Fruit fly (Drosophila melanogaster) whole organism: ENCODE measurements around the gene Eip78C.

ENCODE experiments used
- CG8478 ChIP-seq: fragments of >200 bp; optimal IDR thresholded peaks from 2 replicates; lab custom pipeline; 2018; ENCODE audit warnings: inconsistent platforms
- Dll ChIP-seq: fragments of >200 bp; optimal IDR thresholded peaks from 2 replicates; lab custom pipeline; 2017
- EcR ChIP-seq, 2 experiments: fragments of >200 bp; optimal IDR thresholded peaks; 2 replicates each; lab custom pipeline; 2017; ENCODE audit warnings: missing biosample characterization in 2 of 2, missing genetic modification characterization in 2 of 2, missing genetic modification reagents in 2 of 2
- pan ChIP-seq: fragments of >200 bp; optimal IDR thresholded peaks from 2 replicates; lab custom pipeline; 2017
- psq ChIP-seq: fragments of >200 bp; optimal IDR thresholded peaks from 2 replicates; lab custom pipeline; 2017
- usp ChIP-seq: fragments of >200 bp; optimal IDR thresholded peaks from 2 replicates; lab custom pipeline; 2017; ENCODE audit warnings: missing biosample characterization, missing genetic modification characterization, mixed read lengths

Gene Eip78C

DNA sequence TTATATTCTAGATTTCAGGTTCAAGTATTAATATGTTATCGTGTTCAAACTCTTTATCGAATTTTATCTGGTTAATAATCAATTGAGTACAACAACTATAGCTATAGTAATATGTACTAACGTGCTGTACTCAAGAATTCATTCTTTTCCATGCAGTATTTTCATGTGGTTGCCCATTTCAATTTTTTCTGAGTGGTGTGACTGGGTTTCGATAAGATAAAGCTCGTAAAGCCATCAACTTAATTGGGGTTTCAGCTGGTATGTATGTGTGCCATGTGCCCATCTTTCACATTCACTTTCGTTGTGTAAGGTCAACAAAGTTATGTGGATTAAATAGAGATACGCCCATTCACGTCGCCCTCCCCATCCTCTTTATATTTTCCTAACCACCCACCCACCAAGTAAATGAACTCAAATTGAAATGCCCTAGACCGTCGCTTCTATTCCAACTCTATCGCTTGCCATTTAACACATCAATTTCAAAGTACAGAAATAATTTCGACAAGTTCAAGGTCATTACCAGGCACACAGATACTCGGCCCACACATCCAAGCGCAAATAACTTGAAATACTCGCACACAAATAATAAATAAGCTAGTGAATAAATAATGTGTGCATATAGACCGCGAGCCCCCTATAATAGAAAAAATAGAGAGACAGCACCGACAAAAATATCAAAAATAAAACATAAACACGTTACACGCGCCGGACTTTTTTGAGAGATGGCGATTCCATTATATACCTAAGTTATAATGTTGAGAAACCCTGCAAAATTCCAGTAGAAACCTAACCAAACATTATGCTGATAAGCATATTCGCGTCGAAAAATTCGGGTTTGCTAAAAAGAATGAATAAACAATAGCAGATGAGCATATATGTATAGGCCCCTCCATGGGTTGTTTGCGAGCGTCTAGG lies 21.6 kb upstream of the Eip78C start:
- no peak for TF ChIP-seq usp (GFP tag; lab: Kevin White, UChicago)
- no peak for TF ChIP-seq pan (lab: Kevin White, UChicago)
- TF ChIP-seq CG8478 (lab: Kevin White, UChicago) = no peak
- TF ChIP-seq EcR (GFP tag; optimal IDR thresholded peaks at IDR 0.05; lab: Kevin White, UChicago) = no peak
- TF ChIP-seq psq = no peak
- no peak for TF ChIP-seq Dll (lab: Kevin White, UChicago)

DNA sequence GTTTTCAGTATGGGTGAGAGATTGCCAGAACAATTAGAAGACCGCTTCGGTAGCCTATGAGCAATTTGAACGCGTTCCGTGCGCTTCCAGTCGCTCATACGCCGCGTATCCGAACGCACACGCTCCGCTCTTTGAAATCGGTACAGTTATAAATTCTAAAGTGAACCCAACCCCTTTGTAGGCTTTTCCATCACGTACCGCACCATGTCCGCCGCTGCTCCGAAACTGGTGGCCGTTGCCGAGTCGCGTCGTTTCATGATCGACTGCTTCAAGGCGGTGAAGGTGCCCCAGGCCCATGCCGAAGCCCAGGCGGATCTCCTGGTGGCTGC lies 20.9 kb upstream of the Eip78C start:
- TF ChIP-seq Dll (lab: Kevin White, UChicago) (no peak), psq (no peak), pan (lab: Kevin White, UChicago) (no peak), usp (GFP tag; lab: Kevin White, UChicago) (no peak), CG8478 (lab: Kevin White, UChicago) (no peak), EcR (GFP tag; optimal IDR thresholded peaks at IDR 0.05; lab: Kevin White, UChicago) (no peak)

DNA sequence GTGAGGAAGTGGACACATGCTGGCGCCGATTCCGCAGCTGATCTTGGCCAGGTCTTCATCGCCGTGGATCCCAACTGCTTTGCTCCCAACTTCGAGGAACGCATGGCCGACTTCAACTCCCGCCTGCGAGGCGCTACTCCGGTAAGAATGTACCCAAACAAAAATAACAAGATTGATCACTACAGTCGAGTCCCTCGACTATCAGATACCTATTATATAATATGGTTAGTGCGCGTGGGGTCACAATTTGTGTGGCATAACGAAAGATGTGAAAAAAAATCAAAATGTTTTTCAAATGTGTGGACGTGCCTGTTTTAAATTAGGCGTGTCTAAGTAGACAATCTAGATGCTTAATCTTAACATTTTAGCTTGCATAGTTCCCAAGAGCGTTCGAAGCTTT lies 19.9 kb upstream of the Eip78C start:
- TF ChIP-seq CG8478 (lab: Kevin White, UChicago) (no peak), usp (GFP tag; lab: Kevin White, UChicago) (no peak)

DNA sequence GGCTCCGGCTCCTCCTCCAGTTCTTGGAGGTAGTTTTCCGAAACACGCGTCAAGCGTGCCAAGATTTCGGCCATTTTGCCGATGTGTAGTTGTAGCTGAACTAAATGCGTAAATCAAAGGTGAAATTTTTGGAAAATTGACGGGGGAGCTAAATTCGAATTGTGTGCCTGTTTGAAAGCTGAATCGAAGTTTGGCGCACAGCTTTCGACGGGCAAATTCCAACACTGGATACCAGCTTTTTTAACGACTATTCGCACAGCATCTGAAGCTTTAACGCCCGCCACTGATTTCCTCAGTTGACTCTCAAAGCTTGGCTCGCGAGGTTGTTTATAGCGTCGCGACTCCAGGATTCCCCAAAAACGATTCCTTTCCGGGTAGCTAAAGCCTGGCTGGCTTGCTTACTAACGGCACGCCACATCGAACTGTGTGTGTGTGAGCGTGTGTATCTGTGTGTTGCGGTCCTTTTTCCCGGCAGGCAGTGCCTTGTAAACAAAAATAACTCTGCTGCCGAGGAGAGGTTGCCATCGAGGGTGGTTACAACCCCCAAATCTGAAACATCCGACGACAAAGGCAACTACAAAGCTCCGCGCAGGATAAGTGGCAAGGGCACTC lies 16.4 kb upstream of the Eip78C start, which contains the start of the genes CG10510 and CG10508:
TSS of gene CG10510 (minus strand) at position 164 of the 612 bp plus-strand sequence.
TSS of gene CG10508 (plus strand) at position 295 of the 612 bp plus-strand sequence.
- TF ChIP-seq EcR (GFP tag; optimal IDR thresholded peaks at IDR 0.05; lab: Kevin White, UChicago) (no peak), psq (no peak), Dll (lab: Kevin White, UChicago) (no peak), CG8478 (lab: Kevin White, UChicago) (no peak), pan (lab: Kevin White, UChicago) (no peak), usp (GFP tag; lab: Kevin White, UChicago) (no peak)

DNA sequence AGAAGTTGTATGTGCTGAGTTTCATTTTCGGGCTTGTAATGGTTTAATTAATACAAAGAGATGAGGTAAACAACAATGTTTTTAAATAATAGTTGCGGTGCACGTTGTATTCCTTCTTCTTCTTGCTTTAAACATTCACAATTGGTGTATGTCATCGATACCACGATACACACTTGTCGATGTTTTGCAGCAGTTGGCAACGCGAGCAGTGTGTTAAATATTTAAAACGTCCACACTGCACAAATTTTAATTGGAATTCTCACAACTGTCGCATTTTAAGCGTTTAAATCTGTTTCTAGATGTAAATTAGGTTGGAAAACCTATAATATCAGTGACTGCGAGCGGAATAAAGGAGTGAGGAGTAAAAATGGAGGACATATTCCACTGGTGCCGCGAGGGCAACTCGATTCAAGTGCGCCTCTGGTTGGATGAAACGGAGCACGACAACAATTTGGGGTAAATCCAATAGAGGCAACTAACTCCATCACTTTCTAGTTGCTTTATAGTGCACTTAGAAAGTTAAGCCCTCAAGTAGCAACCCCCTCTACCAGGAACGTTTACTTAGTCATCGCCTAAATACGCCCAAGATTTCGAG lies 9.6 kb upstream of the Eip78C start, which contains the start of the genes Trmt112 and Ilk:
TSS of gene Trmt112 (minus strand) at position 143 of the 595 bp plus-strand sequence.
TSS of gene Ilk (plus strand) at position 205 of the 595 bp plus-strand sequence.
- no peak for TF ChIP-seq usp (GFP tag; lab: Kevin White, UChicago)
- TF ChIP-seq psq = no peak
- no peak for TF ChIP-seq CG8478 (lab: Kevin White, UChicago)
- TF ChIP-seq EcR (GFP tag; optimal IDR thresholded peaks at IDR 0.05; lab: Kevin White, UChicago) = no peak
- no peak for TF ChIP-seq pan (lab: Kevin White, UChicago)
- no peak for TF ChIP-seq Dll (lab: Kevin White, UChicago)

DNA sequence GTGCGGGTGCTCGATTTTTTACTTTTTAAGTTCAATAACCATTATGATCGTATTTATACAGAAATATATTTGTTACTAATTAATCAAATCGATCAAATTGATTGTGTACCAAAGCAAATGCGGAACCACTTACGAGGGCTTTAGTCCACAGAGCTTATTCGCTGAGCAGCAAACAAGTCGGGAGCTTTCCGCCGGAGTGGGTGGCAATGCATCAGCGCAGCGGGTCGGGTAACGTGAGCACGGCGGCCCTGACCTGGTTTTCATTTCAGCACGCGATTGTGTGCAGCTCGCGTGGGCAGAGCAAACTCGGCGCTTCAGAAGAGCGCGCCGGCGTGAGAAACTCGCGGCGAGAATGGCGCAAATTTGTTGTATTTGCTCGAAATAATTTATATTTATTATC lies 7.2 kb upstream of the Eip78C start:
- no peak for TF ChIP-seq psq
- TF ChIP-seq CG8478 (lab: Kevin White, UChicago) = no peak
- TF ChIP-seq EcR (GFP tag; optimal IDR thresholded peaks at IDR 0.05; lab: Kevin White, UChicago) = no peak
- no peak for TF ChIP-seq pan (lab: Kevin White, UChicago)
- no peak for TF ChIP-seq usp (GFP tag; lab: Kevin White, UChicago)
- TF ChIP-seq Dll (lab: Kevin White, UChicago) = no peak

DNA sequence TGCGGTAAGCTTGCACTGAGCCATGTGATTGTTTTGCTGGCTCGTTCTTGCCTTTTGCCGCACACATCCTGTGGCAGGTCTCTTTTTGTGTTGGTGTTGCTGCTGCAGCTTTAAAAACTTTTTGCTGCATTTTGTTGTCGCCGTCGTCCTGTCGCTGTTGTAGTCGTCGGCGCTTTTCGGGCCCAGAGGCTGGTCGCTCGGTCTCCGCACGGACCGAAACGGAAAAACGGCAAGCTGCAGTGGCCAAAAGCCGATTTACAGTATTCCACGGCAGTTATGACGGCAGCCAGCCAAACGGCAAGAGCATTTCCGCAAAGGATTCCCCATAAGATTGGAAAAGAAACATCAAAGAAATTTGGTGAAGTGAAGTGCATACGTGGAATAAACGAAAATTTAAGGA lies 6.3 kb upstream of the Eip78C start, which contains the start of gene CG43219:
TSS of gene CG43219 (plus strand) at position 301 of the 400 bp plus-strand sequence.
- TF ChIP-seq pan (lab: Kevin White, UChicago) = no peak
- no peak for TF ChIP-seq usp (GFP tag; lab: Kevin White, UChicago)
- TF ChIP-seq CG8478 (lab: Kevin White, UChicago) = no peak
- no peak for TF ChIP-seq Dll (lab: Kevin White, UChicago)
- no peak for TF ChIP-seq EcR (GFP tag; optimal IDR thresholded peaks at IDR 0.05; lab: Kevin White, UChicago)
- TF ChIP-seq psq = no peak

DNA sequence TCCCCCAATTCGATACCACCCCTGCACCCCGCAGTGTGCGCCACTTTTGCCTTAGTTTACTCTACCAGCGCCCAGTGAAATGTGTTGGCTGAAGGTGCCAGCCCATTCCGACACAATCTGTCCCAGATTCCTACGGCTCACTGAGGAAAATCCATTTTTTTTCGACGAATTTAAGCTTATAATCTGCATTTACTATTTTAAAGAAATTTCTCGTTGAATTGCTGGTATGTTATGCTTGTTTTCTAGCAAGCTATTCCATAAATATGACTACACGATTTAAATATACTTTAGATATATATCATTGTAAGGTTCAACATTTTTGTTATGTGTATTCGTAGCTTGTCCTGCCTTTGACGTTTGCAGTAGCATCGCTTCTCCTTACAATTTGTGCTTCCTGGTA lies 3.1 kb upstream of the Eip78C start:
- TF ChIP-seq CG8478 (lab: Kevin White, UChicago) (no peak), EcR (GFP tag; optimal IDR thresholded peaks at IDR 0.05; lab: Kevin White, UChicago) (no peak), pan (lab: Kevin White, UChicago) (no peak), psq (no peak), usp (GFP tag; lab: Kevin White, UChicago) (no peak), Dll (lab: Kevin White, UChicago) (no peak)

DNA sequence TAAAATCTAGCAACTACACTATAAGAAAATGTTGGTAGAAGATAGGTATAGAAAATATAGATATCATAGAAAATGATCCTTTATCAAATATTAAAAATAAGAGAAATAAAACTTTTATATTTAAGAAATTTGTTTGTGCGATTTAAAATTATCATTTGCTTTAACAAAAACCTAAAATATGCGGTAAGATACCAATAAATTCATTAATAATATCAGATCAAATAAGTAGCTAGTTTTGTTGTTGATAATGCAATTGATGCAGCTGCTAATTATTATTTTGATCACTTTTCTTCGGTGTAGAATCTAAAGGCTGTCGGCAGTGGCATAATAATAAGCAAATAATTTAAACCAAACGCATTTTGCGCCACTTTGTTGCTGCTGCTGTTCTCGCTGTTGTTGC lies 2.1 kb upstream of the Eip78C start:
- TF ChIP-seq pan (lab: Kevin White, UChicago) (no peak), usp (GFP tag; lab: Kevin White, UChicago) (no peak), psq (no peak), Dll (lab: Kevin White, UChicago) (no peak), EcR (GFP tag; optimal IDR thresholded peaks at IDR 0.05; lab: Kevin White, UChicago) (no peak), CG8478 (lab: Kevin White, UChicago) (no peak)

DNA sequence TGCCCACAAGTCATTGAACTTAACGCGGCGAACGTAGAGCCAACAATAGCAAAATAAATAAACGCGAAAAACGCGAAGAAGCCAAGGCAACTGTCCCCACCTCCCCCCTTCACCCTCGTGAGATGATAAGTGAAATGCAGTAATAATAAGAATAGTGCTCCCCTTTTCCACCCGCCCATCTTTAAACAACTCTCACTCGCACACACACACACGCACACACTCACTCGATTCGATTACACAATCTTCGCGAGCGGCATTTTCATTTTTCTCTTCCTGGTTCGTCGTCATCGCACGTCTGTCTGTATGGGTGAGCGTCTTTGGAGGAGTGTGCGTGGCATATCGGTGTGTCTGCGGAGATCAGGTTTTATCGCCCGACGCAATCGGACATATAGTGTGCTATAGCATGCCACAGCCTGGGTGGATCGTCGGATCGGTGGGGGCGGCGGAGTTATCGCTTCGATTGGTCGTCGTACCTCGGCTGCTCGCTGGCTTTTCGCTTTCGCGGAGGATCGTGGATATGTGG lies 1.6 kb upstream of the Eip78C start:
- peak; percentile 85 to 99 for TF ChIP-seq EcR (GFP tag; optimal IDR thresholded peaks at IDR 0.05; lab: Kevin White, UChicago)
- TF ChIP-seq psq = no peak

DNA sequence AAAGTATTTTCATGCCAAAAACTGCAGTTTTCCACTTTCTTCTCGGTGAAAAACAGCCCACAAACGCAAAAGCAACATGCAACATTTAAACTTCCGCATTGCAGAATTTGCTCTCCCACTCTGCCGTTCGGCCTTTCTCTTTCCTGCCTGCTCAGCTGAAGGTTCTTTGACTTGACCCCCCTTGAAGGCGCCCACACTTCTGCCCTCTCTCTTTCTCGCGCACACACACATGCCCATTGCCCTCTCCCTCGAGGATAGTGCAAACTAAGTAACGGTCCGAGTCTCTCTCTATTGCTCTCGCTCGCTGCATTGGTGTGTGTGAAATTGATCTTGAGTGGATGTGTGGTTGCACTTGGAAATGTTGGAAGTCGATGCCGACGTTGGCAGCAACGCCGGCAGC lies 767 bp upstream of the Eip78C start:
- TF ChIP-seq Dll (lab: Kevin White, UChicago) (no peak), EcR (GFP tag; optimal IDR thresholded peaks at IDR 0.05; lab: Kevin White, UChicago) (peak in 1 of 2 experiments; percentile 97)
